Worm (Caenorhabditis elegans): ENCODE measurements around the gene F17C11.26.

- TF ChIP-seq dao-5 (tag; optimal IDR thresholded peaks at IDR 0.05) (no peak), him-1 (tag; optimal IDR thresholded peaks at IDR 0.05) (no peak), W03F9.2 (tag; optimal IDR thresholded peaks at IDR 0.05) (no peak)
Observed at ce11 chrV:10970070-10970469, 28.8 kb downstream of the F17C11.26 start, which contains the start of gene F17C11.22.

All from whole organism, L4/young adult.